Worm (Caenorhabditis elegans): Measurements from ENCODE around the gene nep-22.

nep-22 gene

ce11 chrX:9053426-9053825, 19.1 kb downstream of the nep-22 start:
- TF ChIP-seq unc-130 (tag; optimal IDR thresholded peaks at IDR 0.05) (no peak), elt-3 (tag; optimal IDR thresholded peaks at IDR 0.05) (peak in 1 of 6 experiments; percentile 53), isw-1 (GFP tag; IDR thresholded peaks at IDR 0.05) (no peak), snpc-4 (tag; optimal IDR thresholded peaks at IDR 0.05) (no peak), lin-14 (GFP tag; optimal IDR thresholded peaks at IDR 0.05) (peak; percentile 3), nhr-85 (tag) (peak; percentile 49)

ce11 chrX:9057352-9057751, 23.0 kb downstream of the nep-22 start, which contains the start of gene F47E1.2:
F47E1.2 (plus strand) TSS chrX:9057652.
- no peak for TF ChIP-seq zag-1 (tag; optimal IDR thresholded peaks at IDR 0.05)
- TF ChIP-seq lin-39 (tag; optimal IDR thresholded peaks at IDR 0.05): no peak
- no peak for TF ChIP-seq nhr-20 (tag; optimal IDR thresholded peaks at IDR 0.05)
- TF ChIP-seq unc-30 (tag; optimal IDR thresholded peaks at IDR 0.05): no peak
- no peak for TF ChIP-seq efl-1 (optimal IDR thresholded peaks at IDR 0.05)
- peak in 1 of 2 experiments; percentile 61 for TF ChIP-seq efl-1 (GFP tag; optimal IDR thresholded peaks at IDR 0.05 in 1 of 2)
- TF ChIP-seq aha-1 (tag; optimal IDR thresholded peaks at IDR 0.05): no peak

- TF ChIP-seq lin-39 (tag; optimal IDR thresholded peaks at IDR 0.05): no peak
- TF ChIP-seq blmp-1 (tag; optimal IDR thresholded peaks at IDR 0.05): no peak
Observed at ce11 chrX:9062523-9062922, 28.2 kb downstream of the nep-22 start, which contains the start of gene F47E1.4. F47E1.4 (plus strand) TSS chrX:9062823.

ce11 chrX:9063439-9063838, 29.1 kb downstream of the nep-22 start:
- no peak for TF ChIP-seq nhr-90 (tag; optimal IDR thresholded peaks at IDR 0.05; ENCODE audit: poor library complexity)
- TF ChIP-seq ztf-11 (tag; optimal IDR thresholded peaks at IDR 0.05): no peak
- no peak for TF ChIP-seq unc-62 (GFP tag; optimal IDR thresholded peaks at IDR 0.05)
- TF ChIP-seq nhr-237 (tag; optimal IDR thresholded peaks at IDR 0.05): no peak
- no peak for TF ChIP-seq ztf-4 (tag; optimal IDR thresholded peaks at IDR 0.05)
- TF ChIP-seq nhr-84 (tag; optimal IDR thresholded peaks at IDR 0.05): no peak
- TF ChIP-seq pqm-1 (tag; optimal IDR thresholded peaks at IDR 0.05): no peak
- TF ChIP-seq nhr-20 (tag; optimal IDR thresholded peaks at IDR 0.05): no peak
- TF ChIP-seq snpc-4 (tag; optimal IDR thresholded peaks at IDR 0.05): no peak
- no peak for TF ChIP-seq fkh-8 (tag; optimal IDR thresholded peaks at IDR 0.05)
- TF ChIP-seq ceh-8 (GFP tag; optimal IDR thresholded peaks at IDR 0.05): no peak
- no peak for TF ChIP-seq nhr-47 (tag; optimal IDR thresholded peaks at IDR 0.05)
- no peak for TF ChIP-seq jun-1 (tag; optimal IDR thresholded peaks at IDR 0.05)
- TF ChIP-seq lin-14 (GFP tag; optimal IDR thresholded peaks at IDR 0.05): no peak
- no peak for TF ChIP-seq snu-23 (GFP tag; optimal IDR thresholded peaks at IDR 0.05)

ce11 chrX:9067230-9067822, 33.0 kb downstream of the nep-22 start:
- TF ChIP-seq nhr-85 (tag): peak; percentile 28
- TF ChIP-seq nhr-47 (tag; optimal IDR thresholded peaks at IDR 0.05): no peak
- no peak for TF ChIP-seq efl-1 (optimal IDR thresholded peaks at IDR 0.05)
- peak in 1 of 2 experiments; percentile 90 for TF ChIP-seq efl-1 (GFP tag; optimal IDR thresholded peaks at IDR 0.05 in 1 of 2)

ce11 chrX:9068075-9068474, 33.7 kb downstream of the nep-22 start:
- TF ChIP-seq hpl-2 (GFP tag; optimal IDR thresholded peaks at IDR 0.05) (no peak), Y116A8C.19 (tag; optimal IDR thresholded peaks at IDR 0.05; ENCODE audit: borderline replicate concordance) (no peak), grh-1 (GFP tag; IDR thresholded peaks at IDR 0.05) (no peak), egl-27 (tag; optimal IDR thresholded peaks at IDR 0.05) (peak in 1 of 2 experiments; percentile 7), zag-1 (tag; optimal IDR thresholded peaks at IDR 0.05) (no peak), skn-1 (tag; optimal IDR thresholded peaks at IDR 0.05) (no peak), rnt-1 (tag; optimal IDR thresholded peaks at IDR 0.05) (peak; percentile 71), F16B12.6 (tag; optimal IDR thresholded peaks at IDR 0.05) (no peak), snu-23 (GFP tag; optimal IDR thresholded peaks at IDR 0.05) (peak; percentile 71), ces-1 (GFP tag; optimal IDR thresholded peaks at IDR 0.05) (no peak), unc-98 (GFP tag; IDR thresholded peaks at IDR 0.05) (no peak), egl-13 (tag; optimal IDR thresholded peaks at IDR 0.05) (no peak), unc-62 (GFP tag; optimal IDR thresholded peaks at IDR 0.05) (no peak), nhr-12 (tag; optimal IDR thresholded peaks at IDR 0.05) (no peak), C34B4.2 (tag; optimal IDR thresholded peaks at IDR 0.05) (no peak), sup-37 (GFP tag; optimal IDR thresholded peaks at IDR 0.05) (no peak), nhr-84 (tag; optimal IDR thresholded peaks at IDR 0.05) (no peak), tbx-2 (tag; optimal IDR thresholded peaks at IDR 0.05) (peak; percentile 31), C16A3.4 (tag; optimal IDR thresholded peaks at IDR 0.05) (peak; percentile 13), efl-1 (optimal IDR thresholded peaks at IDR 0.05) (peak in 1 of 2 experiments; percentile 26), efl-1 (GFP tag; optimal IDR thresholded peaks at IDR 0.05 in 1 of 2) (no peak), ztf-4 (tag; optimal IDR thresholded peaks at IDR 0.05) (no peak), fkh-4 (tag; optimal IDR thresholded peaks at IDR 0.05; ENCODE audit: borderline replicate concordance) (no peak)

Measured in whole organism, L1 larva.